Fruit fly (Drosophila melanogaster): ENCODE data around the gene kat-60L1.

kat-60L1 gene

dm6 chr3R:5829762-5830161 lies 48.2 kb downstream of the kat-60L1 start, which contains the start of gene glob3:
Gene glob3, plus strand, starts transcription at chr3R:5830062.
- TF ChIP-seq fru (GFP tag; optimal IDR thresholded peaks at IDR 0.05) (no peak), sage (GFP tag; optimal IDR thresholded peaks at IDR 0.05) (no peak), sv (GFP tag; optimal IDR thresholded peaks at IDR 0.05) (no peak), dsf (GFP tag; optimal IDR thresholded peaks at IDR 0.05; ENCODE audit: borderline replicate concordance) (no peak), OdsH (GFP tag; optimal IDR thresholded peaks at IDR 0.05) (no peak), foxo (GFP tag; optimal IDR thresholded peaks at IDR 0.05) (no peak), Abd-B (GFP tag; optimal IDR thresholded peaks at IDR 0.05) (no peak), jim (GFP tag; optimal IDR thresholded peaks at IDR 0.05) (no peak), brk (GFP tag; optimal IDR thresholded peaks at IDR 0.05) (no peak), br (GFP tag; optimal IDR thresholded peaks at IDR 0.05) (no peak), Myc (optimal IDR thresholded peaks at IDR 0.05) (no peak), Dfd (GFP tag; optimal IDR thresholded peaks at IDR 0.05) (no peak), CrebA (GFP tag; optimal IDR thresholded peaks at IDR 0.05; ENCODE audit: borderline replicate concordance) (no peak), rgr (GFP tag; optimal IDR thresholded peaks at IDR 0.05) (no peak), dmrt93B (GFP tag; optimal IDR thresholded peaks at IDR 0.05) (no peak), Sp1 (GFP tag; optimal IDR thresholded peaks at IDR 0.05) (no peak), Hr83 (GFP tag; optimal IDR thresholded peaks at IDR 0.05; ENCODE audit: poor library complexity, severe bottlenecking) (no peak)

dm6 chr3R:5831339-5831738 lies 49.8 kb downstream of the kat-60L1 start, which contains the start of gene CG1208:
Gene CG1208, plus strand, starts transcription at chr3R:5831639.
- TF ChIP-seq Jra (GFP tag; optimal IDR thresholded peaks at IDR 0.05) (no peak), sage (GFP tag; optimal IDR thresholded peaks at IDR 0.05) (no peak), h (GFP tag; optimal IDR thresholded peaks at IDR 0.05) (no peak), OdsH (GFP tag; optimal IDR thresholded peaks at IDR 0.05) (no peak), CrebA (GFP tag; optimal IDR thresholded peaks at IDR 0.05; ENCODE audit: borderline replicate concordance) (no peak), sv (GFP tag; optimal IDR thresholded peaks at IDR 0.05) (no peak), br (GFP tag; optimal IDR thresholded peaks at IDR 0.05) (no peak), Hr78 (GFP tag; optimal IDR thresholded peaks at IDR 0.05) (no peak), usp (GFP tag; optimal IDR thresholded peaks at IDR 0.05) (no peak), CG9705 (GFP tag; optimal IDR thresholded peaks at IDR 0.05) (no peak), Sp1 (GFP tag; optimal IDR thresholded peaks at IDR 0.05) (no peak), CG32264 (GFP tag; optimal IDR thresholded peaks at IDR 0.05) (no peak)

- TF ChIP-seq CG32264 (GFP tag; optimal IDR thresholded peaks at IDR 0.05) (no peak), Sp1 (GFP tag; optimal IDR thresholded peaks at IDR 0.05) (no peak), Abd-B (GFP tag; optimal IDR thresholded peaks at IDR 0.05) (no peak), dl (GFP tag; optimal IDR thresholded peaks at IDR 0.05; ENCODE audit: insufficient read depth in 1 of 2, partially characterized antibody in 2 of 2) (no peak)
These were observed 50.9 kb downstream of the kat-60L1 start for dm6 chr3R:5832345-5832981.

- TF ChIP-seq psq (GFP tag; optimal IDR thresholded peaks at IDR 0.05), result peak; percentile 78
- peak; percentile 72 for TF ChIP-seq OdsH (GFP tag; optimal IDR thresholded peaks at IDR 0.05)
- peak; percentile 59 for TF ChIP-seq Sp1 (GFP tag; optimal IDR thresholded peaks at IDR 0.05)
- TF ChIP-seq Mio (GFP tag; optimal IDR thresholded peaks at IDR 0.05), result no peak
- peak; percentile 77 for TF ChIP-seq br (GFP tag; optimal IDR thresholded peaks at IDR 0.05)
- peak; percentile 69 for TF ChIP-seq HLH106 (tag; optimal IDR thresholded peaks at IDR 0.05)
- TF ChIP-seq brk (GFP tag; optimal IDR thresholded peaks at IDR 0.05), result no peak
- TF ChIP-seq usp (GFP tag; optimal IDR thresholded peaks at IDR 0.05), result no peak
- no peak for TF ChIP-seq dl (GFP tag; optimal IDR thresholded peaks at IDR 0.05; ENCODE audit: insufficient read depth in 1 of 2, partially characterized antibody in 2 of 2)
- peak; percentile 39 for TF ChIP-seq sage (GFP tag; optimal IDR thresholded peaks at IDR 0.05)
- TF ChIP-seq h (GFP tag; optimal IDR thresholded peaks at IDR 0.05), result peak; percentile 84
- peak; percentile 74 for TF ChIP-seq Hnf4 (GFP tag; optimal IDR thresholded peaks at IDR 0.05)
- TF ChIP-seq dsf (GFP tag; optimal IDR thresholded peaks at IDR 0.05; ENCODE audit: borderline replicate concordance), result no peak
- peak; percentile 17 for TF ChIP-seq Rel (GFP tag; optimal IDR thresholded peaks at IDR 0.05)
- TF ChIP-seq Rel (tag; optimal IDR thresholded peaks at IDR 0.05), result no peak
- TF ChIP-seq CG9705 (GFP tag; optimal IDR thresholded peaks at IDR 0.05), result no peak
- peak in 1 of 2 experiments; percentile 82 for TF ChIP-seq foxo (GFP tag; optimal IDR thresholded peaks at IDR 0.05)
- peak; percentile 73 for TF ChIP-seq rgr (GFP tag; optimal IDR thresholded peaks at IDR 0.05)
- TF ChIP-seq Hr83 (GFP tag; optimal IDR thresholded peaks at IDR 0.05; ENCODE audit: poor library complexity, severe bottlenecking), result no peak
- no peak for TF ChIP-seq pan (optimal IDR thresholded peaks at IDR 0.05)
- no peak for TF ChIP-seq lola (GFP tag; optimal IDR thresholded peaks at IDR 0.05)
- peak; percentile 51 for TF ChIP-seq woc (GFP tag; optimal IDR thresholded peaks at IDR 0.05)
- peak; percentile 87 for TF ChIP-seq ey (GFP tag; optimal IDR thresholded peaks at IDR 0.05)
- peak; percentile 58 for TF ChIP-seq CG32264 (GFP tag; optimal IDR thresholded peaks at IDR 0.05)
- no peak for TF ChIP-seq Abd-B (GFP tag; optimal IDR thresholded peaks at IDR 0.05)
- no peak for TF ChIP-seq N (GFP tag; optimal IDR thresholded peaks at IDR 0.05)
- peak; percentile 22 for TF ChIP-seq GATAd (GFP tag; optimal IDR thresholded peaks at IDR 0.05)
- TF ChIP-seq Jra (GFP tag; optimal IDR thresholded peaks at IDR 0.05), result peak; percentile 35
- no peak for TF ChIP-seq Myc (optimal IDR thresholded peaks at IDR 0.05)
- peak; percentile 80 for TF ChIP-seq fru (GFP tag; optimal IDR thresholded peaks at IDR 0.05)
- no peak for TF ChIP-seq Hr78 (GFP tag; optimal IDR thresholded peaks at IDR 0.05)
- no peak for TF ChIP-seq jim (GFP tag; optimal IDR thresholded peaks at IDR 0.05)
- TF ChIP-seq dmrt93B (GFP tag; optimal IDR thresholded peaks at IDR 0.05), result peak; percentile 62
- TF ChIP-seq Dif (GFP tag; optimal IDR thresholded peaks at IDR 0.05; ENCODE audit: partially characterized antibody), result no peak
- TF ChIP-seq sv (GFP tag; optimal IDR thresholded peaks at IDR 0.05), result no peak
- TF ChIP-seq Dfd (GFP tag; optimal IDR thresholded peaks at IDR 0.05), result no peak
- TF ChIP-seq Vsx2 (GFP tag; optimal IDR thresholded peaks at IDR 0.05; ENCODE audit: partially characterized antibody), result no peak
These were observed 52.5 kb downstream of the kat-60L1 start for dm6 chr3R:5833948-5834504.
